Worm (Caenorhabditis elegans) whole organism, early embryonic: ENCODE data around the gene F45F2.11.

ENCODE experiments used
- B0310.2 ChIP-seq: sonication (generic microtip); optimal IDR thresholded peaks from 2 replicates; lab custom pipeline; 2016; ENCODE audit warnings: mild to moderate bottlenecking, missing genetic modification characterization, missing compliant biosample characterization
- F13C5.2 ChIP-seq: sonication (generic microtip); optimal IDR thresholded peaks from 2 replicates; lab custom pipeline; 2017; ENCODE audit warnings: mild to moderate bottlenecking, missing genetic modification characterization, inconsistent platforms, missing compliant biosample characterization
- ama-1 ChIP-seq: fragments of 150-350 bp; optimal IDR thresholded peaks from 2 replicates; lab custom pipeline; 2014
- ceh-13 ChIP-seq: fragments of 200-800 bp; sonication (Bioruptor generic); optimal IDR thresholded peaks from 2 replicates; lab custom pipeline; 2018; ENCODE audit warnings: mild to moderate bottlenecking, missing genetic modification characterization, missing compliant biosample characterization
- ceh-36 ChIP-seq: sonication (generic microtip); optimal IDR thresholded peaks from 2 replicates; lab custom pipeline; 2016; ENCODE audit warnings: missing genetic modification characterization, inconsistent platforms, missing compliant biosample characterization
- ets-7 ChIP-seq: sonication (generic microtip); optimal IDR thresholded peaks from 2 replicates; lab custom pipeline; 2016; ENCODE audit warnings: missing genotype, missing genetic modification characterization, missing compliant biosample characterization
- flt-1 ChIP-seq: fragments of 200-800 bp; sonication (Bioruptor generic); IDR thresholded peaks from 2 replicates; pipeline ENCODE4 v1.3.6; 2022; ENCODE audit warnings: missing genetic modification characterization, missing compliant biosample characterization
- hmbx-1 ChIP-seq: sonication (generic microtip); optimal IDR thresholded peaks from 2 replicates; lab custom pipeline; 2016; ENCODE audit warnings: mild to moderate bottlenecking, missing genetic modification characterization, missing compliant biosample characterization
- hmg-4 ChIP-seq: fragments of 200-800 bp; sonication (Bioruptor generic); optimal IDR thresholded peaks from 2 replicates; lab custom pipeline; 2018; ENCODE audit warnings: mild to moderate bottlenecking, missing genetic modification characterization, missing compliant biosample characterization
- hnd-1 ChIP-seq: sonication (generic microtip); optimal IDR thresholded peaks from 2 replicates; lab custom pipeline; 2016; ENCODE audit warnings: missing genetic modification characterization, missing compliant biosample characterization
- pes-1 ChIP-seq: fragments of 200-800 bp; sonication (Bioruptor generic); IDR thresholded peaks from 2 replicates; pipeline ENCODE4 v1.3.6; 2022; ENCODE audit warnings: missing genetic modification reagents, missing genetic modification characterization, missing compliant biosample characterization
- tbx-11 ChIP-seq: fragments of 200-800 bp; sonication (Bioruptor generic); IDR thresholded peaks from 2 replicates; pipeline ENCODE4 v1.3.6; 2022; ENCODE audit warnings: missing genetic modification characterization, missing compliant biosample characterization
- tbx-37 ChIP-seq: fragments of 200-800 bp; sonication (Bioruptor generic); conservative IDR thresholded peaks from 2 replicates; pipeline ENCODE4 v1.3.6; 2022; ENCODE audit warnings: missing genetic modification reagents, missing genetic modification characterization, missing compliant biosample characterization
- tra-4 ChIP-seq: sonication (generic microtip); optimal IDR thresholded peaks from 2 replicates; lab custom pipeline; 2017; ENCODE audit warnings: missing genetic modification characterization, missing compliant biosample characterization

ce11 chrV:8494260-8494939 is 26.3 kb downstream of the F45F2.11 start, which contains the start of gene pxn-1:
- TF ChIP-seq hmbx-1 (tag; lab: Kevin White, UChicago) (no peak), B0310.2 (no peak), ets-7 (tag; lab: Kevin White, UChicago) (no peak), ceh-36 (tag; lab: Kevin White, UChicago) (no peak), ama-1 (lab: Kevin White, UChicago) (no peak), tra-4 (no peak), flt-1 (no peak), tbx-37 (GFP tag; lab: Robert Waterston, UW) (no peak), hnd-1 (tag; lab: Kevin White, UChicago) (no peak), F13C5.2 (tag; lab: Kevin White, UChicago) (no peak), ceh-13 (no peak), pes-1 (GFP tag; lab: Robert Waterston, UW) (no peak), hmg-4 (GFP tag; lab: Kevin White, UChicago) (no peak), tbx-11 (GFP tag; lab: Robert Waterston, UW) (no peak)
